Worm (Caenorhabditis elegans) whole organism, L2 larva: ENCODE results near the gene C05C8.7.

Experiments used
- C34F6.9 ChIP-seq: fragments of 150-350 bp; optimal IDR thresholded peaks from 2 replicates; lab custom pipeline; 2014; ENCODE audit warnings: missing biosample characterization, missing genetic modification characterization
- F13H6.1 ChIP-seq: sonication (generic microtip); optimal IDR thresholded peaks from 2 replicates; lab custom pipeline; 2016; ENCODE audit warnings: missing genetic modification characterization, missing compliant biosample characterization
- R02D3.7 ChIP-seq: fragments of 150-350 bp; optimal IDR thresholded peaks from 2 replicates; lab custom pipeline; 2014; ENCODE audit warnings: missing biosample characterization, missing genetic modification characterization
- aly-2 ChIP-seq: fragments of 150-350 bp; optimal IDR thresholded peaks from 2 replicates; lab custom pipeline; 2014; ENCODE audit warnings: missing biosample characterization, missing genetic modification characterization
- blmp-1 ChIP-seq: sonication (generic microtip); optimal IDR thresholded peaks from 2 replicates; lab custom pipeline; 2017; ENCODE audit warnings: missing genetic modification characterization, mild to moderate bottlenecking, missing compliant biosample characterization, antibody characterized with exemption, moderate library complexity; ENCODE audit not compliant: insufficient read depth
- ceh-16 ChIP-seq: fragments of 150-350 bp; optimal IDR thresholded peaks from 2 replicates; lab custom pipeline; 2014; ENCODE audit warnings: missing biosample characterization, missing genetic modification characterization
- ceh-82 ChIP-seq: fragments of 150-350 bp; optimal IDR thresholded peaks from 2 replicates; lab custom pipeline; 2014; ENCODE audit warnings: missing biosample characterization, missing genetic modification characterization
- egl-27 ChIP-seq: sonication (generic microtip); optimal IDR thresholded peaks from 3 replicates; lab custom pipeline; 2017; ENCODE audit warnings: missing biosample characterization, missing genetic modification reagents, missing genetic modification characterization
- fos-1 ChIP-seq: fragments of 150-350 bp; optimal IDR thresholded peaks from 2 replicates; lab custom pipeline; 2014; ENCODE audit warnings: missing biosample characterization, missing genetic modification characterization
- lin-11 ChIP-seq: fragments of 150-350 bp; sonication (generic microtip); optimal IDR thresholded peaks from 2 replicates; lab custom pipeline; 2014; ENCODE audit warnings: missing biosample characterization, missing genetic modification characterization, inconsistent platforms, mixed read lengths
- lin-13 ChIP-seq: fragments of 150-350 bp; optimal IDR thresholded peaks from 2 replicates; lab custom pipeline; 2014; ENCODE audit warnings: missing biosample characterization, missing genetic modification reagents, missing genetic modification characterization
- lin-39 ChIP-seq: fragments of 150-350 bp; optimal IDR thresholded peaks from 2 replicates; lab custom pipeline; 2014; ENCODE audit warnings: missing biosample characterization, missing genetic modification reagents, missing genetic modification characterization
- lsy-2 ChIP-seq, 2 experiments: fragments of 150-350 bp in 1 of 2; sonication (generic microtip) in 1 of 2; optimal IDR thresholded peaks; 2 replicates each; lab custom pipeline; 2014 to 2017; ENCODE audit warnings: missing biosample characterization in 2 of 2, missing genetic modification characterization in 2 of 2
- mab-5 ChIP-seq: fragments of 150-350 bp; optimal IDR thresholded peaks from 2 replicates; lab custom pipeline; 2014; ENCODE audit warnings: missing biosample characterization, missing genetic modification characterization
- nhr-11 ChIP-seq: fragments of 150-350 bp; optimal IDR thresholded peaks from 2 replicates; lab custom pipeline; 2014; ENCODE audit warnings: missing biosample characterization, missing genetic modification characterization
- nhr-129 ChIP-seq: fragments of 150-350 bp; optimal IDR thresholded peaks from 2 replicates; lab custom pipeline; 2014; ENCODE audit warnings: missing biosample characterization, missing genetic modification characterization
- nhr-21 ChIP-seq: fragments of 150-350 bp; optimal IDR thresholded peaks from 2 replicates; lab custom pipeline; 2014; ENCODE audit warnings: missing biosample characterization, missing genetic modification characterization
- nhr-23 ChIP-seq: fragments of 150-350 bp; optimal IDR thresholded peaks from 2 replicates; lab custom pipeline; 2014; ENCODE audit warnings: missing biosample characterization, missing genetic modification reagents, missing genetic modification characterization
- nhr-237 ChIP-seq: fragments of 150-350 bp; optimal IDR thresholded peaks from 2 replicates; lab custom pipeline; 2014; ENCODE audit warnings: missing biosample characterization, missing genetic modification characterization
- nhr-6 ChIP-seq: fragments of 150-350 bp; optimal IDR thresholded peaks from 2 replicates; lab custom pipeline; 2014; ENCODE audit warnings: missing biosample characterization, missing genetic modification characterization
- nhr-77 ChIP-seq: fragments of 150-350 bp; optimal IDR thresholded peaks from 2 replicates; lab custom pipeline; 2014; ENCODE audit warnings: missing biosample characterization, missing genetic modification characterization
- sma-9 ChIP-seq, 2 experiments: fragments of 150-350 bp in 1 of 2; sonication (generic microtip) in 1 of 2; optimal IDR thresholded peaks; 2 replicates each; lab custom pipeline; 2014 to 2016; ENCODE audit warnings: missing genetic modification characterization in 2 of 2, mild to moderate bottlenecking in 1 of 2, missing biosample characterization in 1 of 2, missing compliant biosample characterization in 1 of 2, missing genetic modification reagents in 1 of 2, moderate library complexity in 1 of 2
- snpc-4 ChIP-seq: fragments of 150-350 bp; optimal IDR thresholded peaks from 2 replicates; lab custom pipeline; 2014; ENCODE audit warnings: missing biosample characterization, missing genetic modification characterization
- unc-39 ChIP-seq: fragments of 150-350 bp; optimal IDR thresholded peaks from 2 replicates; lab custom pipeline; 2014; ENCODE audit warnings: missing biosample characterization, missing genetic modification characterization
- unc-55 ChIP-seq: fragments of 150-350 bp; sonication (generic microtip); optimal IDR thresholded peaks from 3 replicates; lab custom pipeline; 2014; ENCODE audit warnings: missing biosample characterization, missing genetic modification reagents, missing genetic modification characterization
- zag-1 ChIP-seq: fragments of 150-350 bp; optimal IDR thresholded peaks from 2 replicates; lab custom pipeline; 2014; ENCODE audit warnings: missing biosample characterization, missing genetic modification characterization
- ztf-1 ChIP-seq: fragments of 200-800 bp; sonication (Bioruptor generic); conservative IDR thresholded peaks from 2 replicates; pipeline ENCODE4 v1.3.6; 2022; ENCODE audit warnings: missing genetic modification characterization, missing compliant biosample characterization
- ztf-11 ChIP-seq: sonication (generic microtip); optimal IDR thresholded peaks from 2 replicates; lab custom pipeline; 2017; ENCODE audit warnings: missing biosample characterization, missing genetic modification characterization
- ztf-4 ChIP-seq: fragments of 150-350 bp; optimal IDR thresholded peaks from 2 replicates; lab custom pipeline; 2014; ENCODE audit warnings: missing biosample characterization, missing genetic modification characterization

The C05C8.7 gene

DNA sequence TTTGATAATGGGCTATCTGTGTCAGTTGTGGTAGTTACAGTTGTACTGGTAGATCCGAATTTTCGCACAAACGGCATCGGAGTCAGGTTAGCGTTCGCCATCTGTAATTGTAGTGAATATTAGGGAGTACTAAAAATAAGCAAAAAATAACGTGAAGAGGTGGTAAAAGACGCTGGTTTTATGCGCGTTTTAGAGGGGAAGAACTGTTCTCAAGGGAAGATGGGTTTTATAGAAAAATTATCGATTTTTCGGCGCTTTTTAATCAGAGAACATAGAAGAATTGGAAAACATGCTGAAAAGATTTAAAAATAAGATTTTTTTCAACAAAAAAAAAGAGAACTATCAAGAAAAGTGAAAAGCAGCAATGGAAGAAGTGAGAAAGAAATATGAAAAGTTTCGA is 23.7 kb downstream of the C05C8.7 start, which contains the start of gene C13F10.7:
Gene C13F10.7, minus strand, starts transcription at position 101 of the 400 bp plus-strand sequence.
- TF ChIP-seq lsy-2 (tag; optimal IDR thresholded peaks at IDR 0.05; lab: Kevin White, UChicago) (no peak), nhr-11 (tag; lab: Kevin White, UChicago) (no peak), snpc-4 (tag; lab: Kevin White, UChicago) (no peak), unc-55 (no peak), unc-39 (no peak), ceh-82 (tag; lab: Kevin White, UChicago) (no peak)

DNA sequence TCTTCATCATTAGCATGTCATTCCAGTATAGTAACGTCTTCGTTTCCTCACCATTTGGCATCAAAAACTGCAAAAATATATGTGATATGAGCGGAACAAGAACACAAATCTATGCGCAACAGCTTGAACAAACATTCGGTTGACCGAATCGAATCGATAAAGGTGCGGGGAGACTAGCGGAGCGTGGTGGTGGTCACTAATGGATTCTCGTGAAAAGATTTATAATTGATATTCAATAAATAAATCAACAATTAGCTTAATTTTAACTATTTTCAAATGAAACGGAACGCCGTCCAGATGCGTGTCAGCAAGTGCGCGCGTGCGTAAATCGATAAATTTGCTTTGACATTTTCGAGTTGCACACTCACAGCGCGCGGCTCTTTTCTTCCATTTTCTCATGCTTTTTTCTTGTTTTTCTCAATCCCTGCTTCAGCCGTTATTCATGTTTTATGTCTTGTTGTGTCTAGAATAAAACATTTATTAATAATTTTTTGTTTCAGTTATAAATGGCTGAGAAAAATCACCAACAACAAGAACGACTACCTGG is 25.8 kb downstream of the C05C8.7 start, which contains the start of the genes C13F10.8, C13F10.6 and kxd-1:
Gene C13F10.8, minus strand, starts transcription at position 51 of the 547 bp plus-strand sequence.
Gene C13F10.6, minus strand, starts transcription at position 67 of the 547 bp plus-strand sequence.
Gene kxd-1, plus strand, starts transcription at position 497 of the 547 bp plus-strand sequence.
- peak; percentile 5 for TF ChIP-seq fos-1 (tag; lab: Kevin White, UChicago)
- TF ChIP-seq lsy-2 (tag; optimal IDR thresholded peaks at IDR 0.05; lab: Kevin White, UChicago) = peak in 1 of 2 experiments; percentile 19
- TF ChIP-seq unc-39 = no peak
- TF ChIP-seq lin-13 (GFP tag; lab: Kevin White, UChicago) = no peak
- peak; percentile 19 for TF ChIP-seq unc-55

DNA sequence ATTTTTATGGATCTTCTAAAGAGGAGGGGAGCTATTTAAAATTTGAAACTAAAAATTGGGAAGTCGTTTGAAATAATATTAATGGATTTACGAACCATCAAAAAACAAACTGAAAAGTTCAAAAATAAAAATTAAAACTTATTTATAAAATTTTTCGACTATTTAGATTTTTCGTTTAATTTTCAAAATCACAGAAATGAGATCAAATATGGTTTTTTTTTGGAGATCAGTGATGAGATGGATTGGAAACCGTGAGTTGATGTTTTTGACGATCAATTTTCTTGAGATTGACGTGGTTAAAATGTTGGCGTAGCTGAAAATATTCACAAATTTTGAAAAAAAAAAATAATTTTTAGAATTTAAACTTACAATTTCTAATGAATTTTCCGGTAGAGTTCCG is 27.9 kb downstream of the C05C8.7 start, which contains the start of gene C13F10.5:
Gene C13F10.5, minus strand, starts transcription at position 101 of the 400 bp plus-strand sequence.
- TF ChIP-seq F13H6.1 (tag; lab: Kevin White, UChicago) = no peak
- no peak for TF ChIP-seq nhr-23 (tag; lab: Kevin White, UChicago)
- TF ChIP-seq R02D3.7 = no peak
- no peak for TF ChIP-seq nhr-129 (tag; lab: Kevin White, UChicago)
- no peak for TF ChIP-seq lin-39

DNA sequence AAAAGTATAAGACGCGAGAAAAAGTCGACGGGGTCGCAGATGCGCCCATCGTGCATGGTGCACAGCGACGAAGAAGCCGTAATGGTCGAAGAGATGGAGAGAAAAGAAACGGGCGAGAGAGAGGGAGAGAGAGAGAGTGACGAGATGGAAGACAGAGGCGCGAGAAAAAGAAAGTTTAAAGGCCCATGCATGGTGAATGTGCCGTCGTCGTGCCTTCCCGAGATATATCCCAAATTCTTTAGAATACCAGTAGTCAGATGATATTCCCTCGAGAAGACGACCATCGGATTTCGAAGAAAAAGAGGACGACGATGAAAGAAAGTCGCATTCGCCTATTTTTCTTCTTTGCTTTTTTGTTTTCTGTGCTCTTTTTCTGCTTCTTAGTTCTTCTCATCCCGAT is 30.8 kb downstream of the C05C8.7 start:
- TF ChIP-seq unc-55 (peak; percentile 47), C34F6.9 (tag; lab: Kevin White, UChicago) (peak; percentile 12), lsy-2 (tag; optimal IDR thresholded peaks at IDR 0.05; lab: Kevin White, UChicago) (peak in 1 of 2 experiments; percentile 3), snpc-4 (tag; lab: Kevin White, UChicago) (no peak)

DNA sequence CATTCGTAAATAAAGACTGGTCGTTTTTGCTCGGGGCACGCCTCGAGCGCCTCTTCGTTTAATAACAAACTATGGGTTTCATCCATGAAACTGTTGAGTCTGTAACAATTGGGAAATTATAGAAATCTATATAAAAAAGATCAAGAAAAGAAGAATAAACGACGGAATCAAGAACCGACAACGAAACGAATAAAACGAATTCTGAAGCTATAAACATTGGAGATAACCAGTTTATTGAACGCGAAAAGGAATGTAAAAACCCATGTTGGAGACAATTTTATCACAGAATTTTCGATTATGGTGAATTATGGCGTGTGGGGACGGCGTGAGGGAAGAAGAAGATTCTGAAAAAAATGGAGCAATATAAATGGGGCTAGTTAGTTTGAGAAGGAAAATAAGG is 32.0 kb downstream of the C05C8.7 start, which contains the start of gene soap-1:
Gene soap-1, minus strand, starts transcription at position 101 of the 400 bp plus-strand sequence.
- TF ChIP-seq fos-1 (tag; lab: Kevin White, UChicago) = no peak
- no peak for TF ChIP-seq mab-5 (tag; lab: Kevin White, UChicago)
- TF ChIP-seq ceh-82 (tag; lab: Kevin White, UChicago) = no peak
- TF ChIP-seq ztf-1 (GFP tag; lab: Robert Waterston, UW) = no peak
- TF ChIP-seq nhr-23 (tag; lab: Kevin White, UChicago) = no peak
- no peak for TF ChIP-seq R02D3.7
- no peak for TF ChIP-seq ceh-16
- TF ChIP-seq nhr-237 = no peak
- no peak for TF ChIP-seq ztf-11
- no peak for TF ChIP-seq nhr-6
- no peak for TF ChIP-seq nhr-129 (tag; lab: Kevin White, UChicago)
- TF ChIP-seq nhr-21 (tag; lab: Kevin White, UChicago) = no peak
- no peak for TF ChIP-seq nhr-77
- no peak for TF ChIP-seq ztf-4 (tag; lab: Kevin White, UChicago)
- TF ChIP-seq egl-27 = no peak
- TF ChIP-seq zag-1 (tag; lab: Kevin White, UChicago) = no peak

DNA sequence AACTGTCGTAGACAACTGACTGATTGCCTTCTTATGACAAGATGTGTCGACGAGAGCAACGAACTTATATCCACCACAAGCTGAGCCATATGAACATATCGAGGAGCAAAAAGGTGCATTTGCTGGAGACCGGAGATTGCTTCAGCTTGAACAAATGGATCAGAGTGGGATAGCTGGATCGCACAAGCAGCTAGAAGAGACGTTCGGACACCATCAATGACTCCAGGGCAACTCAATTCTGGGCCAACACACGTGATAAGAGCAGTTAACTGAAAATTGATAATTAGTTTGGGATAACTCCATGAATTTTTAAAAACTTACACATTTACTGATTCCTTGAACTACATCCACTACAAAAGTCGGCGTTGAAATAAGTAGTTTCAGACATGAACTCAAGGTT is 37.8 kb downstream of the C05C8.7 start:
- TF ChIP-seq nhr-6 (no peak), aly-2 (tag; lab: Kevin White, UChicago) (no peak), blmp-1 (no peak), egl-27 (no peak), ztf-11 (no peak), fos-1 (tag; lab: Kevin White, UChicago) (no peak), nhr-77 (no peak), nhr-129 (tag; lab: Kevin White, UChicago) (no peak), sma-9 (GFP tag; optimal IDR thresholded peaks at IDR 0.05; lab: Kevin White, UChicago) (no peak), sma-9 (tag; optimal IDR thresholded peaks at IDR 0.05; lab: Kevin White, UChicago) (no peak), C34F6.9 (tag; lab: Kevin White, UChicago) (no peak), nhr-21 (tag; lab: Kevin White, UChicago) (no peak), lin-11 (tag; lab: Kevin White, UChicago) (no peak)
